2 worm cellular contexts compared by ENCODE assay signal in the genomic region with DNA sequence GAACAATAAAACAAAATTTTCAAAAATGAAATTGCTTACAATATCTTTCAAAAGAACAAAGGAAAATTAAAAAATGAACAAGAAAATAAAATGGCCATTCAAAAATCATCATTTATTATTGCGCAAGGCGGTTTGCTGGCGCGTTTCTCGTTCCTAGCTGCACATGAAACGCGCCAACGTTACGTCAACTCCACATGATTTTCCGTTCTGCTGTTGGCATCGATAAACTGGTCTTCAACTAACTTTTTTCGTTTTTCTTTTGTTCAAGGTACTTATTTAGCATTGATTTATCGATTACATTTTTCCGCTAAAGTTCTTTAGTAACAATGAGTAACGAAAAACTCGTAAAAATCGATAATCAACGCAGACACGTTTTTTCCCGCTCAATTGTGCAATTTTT.
TF ChIP-seq lines count a peak whose summit lies in the region.

A gene (minus strand): TSS at position 75 of the 400 bp plus-strand sequence.
A gene (plus strand): TSS at position 135 of the 400 bp plus-strand sequence.

TF ChIP-seq in whole organism, L4 larva, 104 proteins besides CTCF, POLR2A, EP300 and RAD21 (continued from another document):
- TF ChIP-seq pha-4 (GFP tag; IDR thresholded peaks at IDR 0.05; lab: Robert Waterston, UW) (no peak), pha-4 (tag; optimal IDR thresholded peaks at IDR 0.05; lab: Kevin White, UChicago) (no peak), nhr-25 (tag; optimal IDR thresholded peaks at IDR 0.05; lab: Kevin White, UChicago; ENCODE audit: borderline replicate concordance, insufficient read depth) (peak; percentile 5), lin-38 (GFP tag; IDR thresholded peaks at IDR 0.05; lab: Robert Waterston, UW) (peak; percentile 79), daf-16 (GFP tag; optimal IDR thresholded peaks at IDR 0.05; lab: Kevin White, UChicago) (no peak), daf-16 (tag; optimal IDR thresholded peaks at IDR 0.05; lab: Kevin White, UChicago) (peak; percentile 64), dmd-9 (GFP tag; IDR thresholded peaks at IDR 0.05; lab: Robert Waterston, UW) (peak; percentile 66; the same call in 1 of the 2 replicates), dpl-1 (GFP tag; optimal IDR thresholded peaks at IDR 0.05; lab: Kevin White, UChicago) (peak; percentile 85)

TF ChIP-seq in whole organism, late embryonic, 69 proteins besides CTCF, POLR2A, EP300 and RAD21 (continued from another document):
- TF ChIP-seq C38D4.7 (GFP tag; optimal IDR thresholded peaks at IDR 0.05; lab: Kevin White, UChicago): peak; percentile 46
- peak; percentile 4 for TF ChIP-seq unc-55 (GFP tag; optimal IDR thresholded peaks at IDR 0.05; lab: Kevin White, UChicago)
- TF ChIP-seq gmeb-2 (tag; optimal IDR thresholded peaks at IDR 0.05; lab: Kevin White, UChicago): peak; percentile 31
- TF ChIP-seq ets-4 (tag; optimal IDR thresholded peaks at IDR 0.05; lab: Kevin White, UChicago): peak; percentile 24
- TF ChIP-seq sox-4 (tag; optimal IDR thresholded peaks at IDR 0.05; lab: Kevin White, UChicago): peak; percentile 41
- TF ChIP-seq ama-1 (optimal IDR thresholded peaks at IDR 0.05; lab: Kevin White, UChicago): no peak
- TF ChIP-seq che-1 (tag; optimal IDR thresholded peaks at IDR 0.05; lab: Kevin White, UChicago): peak; percentile 51
- no peak for TF ChIP-seq T23F11.4 (GFP tag; optimal IDR thresholded peaks at IDR 0.05; lab: Kevin White, UChicago)
